Fruit fly (Drosophila melanogaster): ENCODE measurements around the gene CG13010.
A peak's percentile ranks its signal among the peaks of the same experiment; 100 is the strongest.

Gene CG13010

DNA sequence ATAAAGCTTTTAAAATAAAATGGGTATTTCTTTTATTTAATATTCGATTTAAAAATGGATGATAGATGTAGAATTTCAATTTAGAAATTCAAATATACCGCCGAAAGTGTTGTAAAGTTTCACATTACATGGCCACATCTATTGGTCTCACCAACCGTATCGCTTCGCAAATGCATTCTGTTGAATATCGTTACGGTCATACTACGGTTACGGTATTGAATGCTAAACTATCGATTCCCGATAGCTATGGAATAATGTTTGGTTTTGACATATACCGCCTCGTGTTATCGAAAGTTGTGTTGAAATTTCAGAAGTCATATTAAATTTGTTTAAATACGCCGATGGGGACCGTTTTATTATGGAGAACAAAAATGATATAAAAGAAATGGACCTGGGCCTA lies 27.6 kb downstream of the CG13010 start, which contains the start of the genes CG32573 and CG42512 (continued):
- TF ChIP-seq Oaz (GFP tag; IDR thresholded peaks at IDR 0.05) = no peak

DNA sequence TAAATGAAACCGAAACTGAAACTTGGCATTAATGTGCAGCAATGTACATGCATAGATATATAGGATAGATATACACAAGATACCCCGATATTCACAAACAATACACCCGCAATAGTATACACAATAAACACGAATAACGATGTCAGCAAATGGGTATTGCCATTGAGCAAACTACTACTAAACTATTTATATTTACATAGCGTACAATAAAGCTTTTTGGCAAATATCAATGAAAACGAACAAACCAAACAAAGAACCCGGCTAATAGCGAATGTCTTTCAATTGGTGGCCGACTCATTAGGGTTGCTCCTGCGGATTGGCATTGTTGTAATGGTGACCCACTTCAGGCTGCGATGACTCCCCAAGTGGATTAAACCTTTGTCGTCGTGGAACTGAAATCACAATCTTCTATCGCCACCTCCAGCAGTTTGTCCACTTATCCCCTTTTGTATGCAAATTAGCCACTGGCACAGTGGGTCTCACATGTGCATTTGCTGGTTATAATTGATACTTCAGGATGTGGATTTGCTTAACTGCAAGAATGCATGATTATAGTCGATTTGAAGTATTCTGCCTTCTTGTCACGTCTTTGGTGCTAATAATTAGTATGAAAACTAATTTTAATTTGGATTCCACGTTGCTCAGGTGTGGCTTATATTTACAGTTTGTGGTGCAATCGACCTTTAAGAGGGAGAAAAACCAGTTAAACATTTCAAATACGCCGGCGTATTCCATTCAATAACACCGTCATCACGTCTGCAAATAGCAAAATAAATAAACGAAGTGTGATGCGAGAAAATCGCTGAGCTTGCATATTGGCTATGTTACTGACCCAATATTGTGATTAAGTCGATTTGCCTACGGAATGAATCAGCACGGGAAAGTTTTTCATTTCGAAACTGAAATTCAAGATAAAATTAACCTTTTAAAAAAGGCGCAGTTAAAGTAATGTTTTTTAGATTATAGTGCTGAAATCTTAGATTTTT lies 28.4 kb downstream of the CG13010 start:
- TF ChIP-seq CG12155 (GFP tag; optimal IDR thresholded peaks at IDR 0.05) (no peak), Eip74EF (GFP tag; optimal IDR thresholded peaks at IDR 0.05) (peak in 1 of 2 experiments; percentile 54), schlank (tag; optimal IDR thresholded peaks at IDR 0.05) (peak; percentile 43), Elba2 (GFP tag; optimal IDR thresholded peaks at IDR 0.05) (no peak), lmd (GFP tag; IDR thresholded peaks at IDR 0.05) (0 out of 2 replicates have a peak, but pooled peaks have one; percentile 23), Oaz (GFP tag; IDR thresholded peaks at IDR 0.05) (peak; percentile 73), Atf6 (GFP tag; IDR thresholded peaks at IDR 0.05) (peak; percentile 81; the same call in 1 of the 2 replicates), dati (GFP tag; IDR thresholded peaks at IDR 0.05) (no peak), CG34376 (GFP tag; optimal IDR thresholded peaks at IDR 0.05) (no peak), CG18764 (GFP tag; optimal IDR thresholded peaks at IDR 0.05) (no peak), sens-2 (GFP tag; IDR thresholded peaks at IDR 0.05) (peak; percentile 71), ewg (GFP tag; optimal IDR thresholded peaks at IDR 0.05) (no peak), dysf (GFP tag; IDR thresholded peaks at IDR 0.05) (peak; percentile 80), CG11560 (tag; IDR thresholded peaks at IDR 0.05) (no peak), ro (GFP tag; IDR thresholded peaks at IDR 0.05) (no peak), Poxn (GFP tag; IDR thresholded peaks at IDR 0.05) (no peak), Kr (GFP tag; optimal IDR thresholded peaks at IDR 0.05) (no peak), pfk (GFP tag; optimal IDR thresholded peaks at IDR 0.05) (no peak), CG11247 (GFP tag; IDR thresholded peaks at IDR 0.05) (no peak), CG18011 (GFP tag; optimal IDR thresholded peaks at IDR 0.05) (no peak), Fer2 (tag; optimal IDR thresholded peaks at IDR 0.05) (no peak), gcm2 (GFP tag; optimal IDR thresholded peaks at IDR 0.05) (no peak), CG6254 (GFP tag; optimal IDR thresholded peaks at IDR 0.05) (no peak), eve (GFP tag; optimal IDR thresholded peaks at IDR 0.05) (no peak), Nf-YC (tag; optimal IDR thresholded peaks at IDR 0.05) (no peak), CG17186 (GFP tag; optimal IDR thresholded peaks at IDR 0.05) (no peak), unpg (GFP tag; optimal IDR thresholded peaks at IDR 0.05) (peak; percentile 10), Dbx (GFP tag; IDR thresholded peaks at IDR 0.05) (no peak), Doc2 (GFP tag; IDR thresholded peaks at IDR 0.05) (no peak), Ptx1 (GFP tag; IDR thresholded peaks at IDR 0.05) (peak; percentile 58), Sin3A (optimal IDR thresholded peaks at IDR 0.05) (no peak), Taf1 (GFP tag; IDR thresholded peaks at IDR 0.05) (no peak), CG11085 (GFP tag; IDR thresholded peaks at IDR 0.05) (no peak), sr (GFP tag; IDR thresholded peaks at IDR 0.05) (0 out of 3 replicates have a peak, but pooled peaks have one; percentile 22), CG7963 (GFP tag; IDR thresholded peaks at IDR 0.05; ENCODE audit: partially characterized antibody) (no peak), chif (GFP tag; optimal IDR thresholded peaks at IDR 0.05) (peak in 1 of 2 experiments; percentile 11), trem (tag; optimal IDR thresholded peaks at IDR 0.05) (no peak), CG1233 (GFP tag; optimal IDR thresholded peaks at IDR 0.05) (no peak), CG8478 (optimal IDR thresholded peaks at IDR 0.05) (no peak), wdn (GFP tag; IDR thresholded peaks at IDR 0.05) (no peak), shn (GFP tag; optimal IDR thresholded peaks at IDR 0.05) (no peak), CG10979 (tag; optimal IDR thresholded peaks at IDR 0.05) (no peak), al (GFP tag; IDR thresholded peaks at IDR 0.05) (no peak), Rx (GFP tag; IDR thresholded peaks at IDR 0.05) (peak; percentile 55), bcd (GFP tag; optimal IDR thresholded peaks at IDR 0.05) (peak; percentile 0), Six4 (GFP tag; optimal IDR thresholded peaks at IDR 0.05) (no peak), kah (GFP tag; optimal IDR thresholded peaks at IDR 0.05) (no peak), gem (tag; optimal IDR thresholded peaks at IDR 0.05) (peak; percentile 51)

All from whole organism, embryonic.